Worm (Caenorhabditis elegans): ENCODE measurements around the gene fbxa-15.

DNA sequence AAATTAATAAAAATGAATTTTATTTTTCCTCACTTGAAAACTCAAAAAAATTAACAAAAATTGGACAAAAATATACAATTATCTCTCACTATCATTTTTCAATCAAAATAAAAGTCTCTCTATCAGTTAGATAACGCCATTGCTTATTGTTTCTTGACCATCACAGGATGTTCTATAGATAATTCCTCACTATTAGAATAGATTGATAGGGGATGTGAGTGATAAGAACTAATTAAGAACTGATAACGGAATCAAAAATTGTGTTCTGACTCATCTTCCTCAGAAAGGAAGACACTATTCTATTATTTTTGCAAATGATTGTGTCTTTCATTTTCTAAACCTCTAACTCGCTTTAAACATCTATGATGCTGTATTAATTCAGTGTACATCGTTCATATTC is 32.3 kb downstream of the fbxa-15 start:
- no peak for TF ChIP-seq scrt-1 (GFP tag; IDR thresholded peaks at IDR 0.05)
- TF ChIP-seq ama-1 (optimal IDR thresholded peaks at IDR 0.05), result no peak
